Fruit fly (Drosophila melanogaster) whole organism, prepupa: ENCODE measurements around the gene Ca-beta.

Experiments used
- Blimp-1 ChIP-seq: fragments of 200-800 bp; sonication (Bioruptor generic); optimal IDR thresholded peaks from 3 replicates; lab custom pipeline; 2017; ENCODE audit warnings: missing biosample characterization, missing genetic modification characterization, mild to moderate bottlenecking, moderate library complexity, missing genetic modification reagents
- CG10631 ChIP-seq: fragments of 200-800 bp; sonication (Bioruptor generic); optimal IDR thresholded peaks from 2 replicates; lab custom pipeline; 2016; ENCODE audit warnings: missing biosample characterization, missing genetic modification characterization
- CG11294 ChIP-seq: fragments of 200-800 bp; sonication (Bioruptor generic); IDR thresholded peaks from 2 replicates; pipeline ENCODE4 v1.3.6; 2022; ENCODE audit warnings: missing biosample characterization, missing genetic modification characterization
- CG11762 ChIP-seq: fragments of 200-800 bp; sonication (Bioruptor generic); optimal IDR thresholded peaks from 3 replicates; lab custom pipeline; 2016; ENCODE audit warnings: missing biosample characterization, missing genetic modification characterization; ENCODE audit not compliant: insufficient read depth
- CG11902 ChIP-seq: fragments of 200-800 bp; sonication (Bioruptor generic); optimal IDR thresholded peaks from 3 replicates; lab custom pipeline; 2016; ENCODE audit warnings: missing biosample characterization, missing genetic modification characterization
- CG15336 ChIP-seq: fragments of 200-800 bp; sonication (Bioruptor generic); IDR thresholded peaks from 2 replicates; pipeline ENCODE4 v1.3.6; 2022; ENCODE audit warnings: missing biosample characterization, missing genetic modification characterization
- CG1621 ChIP-seq: fragments of 200-800 bp; sonication (Bioruptor generic); optimal IDR thresholded peaks from 3 replicates; lab custom pipeline; 2018; ENCODE audit warnings: missing biosample characterization, mild to moderate bottlenecking, missing genetic modification characterization
- CG16779 ChIP-seq: fragments of 200-800 bp; sonication (Bioruptor generic); optimal IDR thresholded peaks from 3 replicates; lab custom pipeline; 2017; ENCODE audit warnings: missing biosample characterization, mild to moderate bottlenecking, missing genetic modification characterization
- CG31627 ChIP-seq: fragments of 200-800 bp; sonication (Bioruptor generic); optimal IDR thresholded peaks from 3 replicates; lab custom pipeline; 2016; ENCODE audit warnings: missing biosample characterization, missing genetic modification characterization
- CG32006 ChIP-seq: fragments of 200-800 bp; sonication (Bioruptor generic); optimal IDR thresholded peaks from 3 replicates; lab custom pipeline; 2017; ENCODE audit warnings: missing biosample characterization, mild to moderate bottlenecking, missing genetic modification characterization
- CG34406 ChIP-seq: fragments of 200-800 bp; sonication (Bioruptor generic); optimal IDR thresholded peaks from 3 replicates; lab custom pipeline; 2016; ENCODE audit warnings: missing biosample characterization, missing genetic modification characterization
- CG3919 ChIP-seq: fragments of 200-800 bp; sonication (Bioruptor generic); optimal IDR thresholded peaks from 3 replicates; lab custom pipeline; 2016; ENCODE audit warnings: missing biosample characterization, missing genetic modification characterization
- CG4318 ChIP-seq: fragments of 200-800 bp; sonication (Bioruptor generic); optimal IDR thresholded peaks from 3 replicates; lab custom pipeline; 2017; ENCODE audit warnings: missing biosample characterization, mild to moderate bottlenecking, missing genetic modification characterization
- CG6163 ChIP-seq: fragments of 200-800 bp; sonication (Bioruptor generic); IDR thresholded peaks from 3 replicates; pipeline ENCODE4 v1.3.6; 2022; ENCODE audit warnings: missing biosample characterization, missing genetic modification characterization
- CG6276 ChIP-seq: fragments of 200-800 bp; sonication (Bioruptor generic); optimal IDR thresholded peaks from 2 replicates; lab custom pipeline; 2017; ENCODE audit warnings: missing biosample characterization, mild to moderate bottlenecking, missing genetic modification characterization
- CG6792 ChIP-seq: fragments of 200-800 bp; sonication (Bioruptor generic); optimal IDR thresholded peaks from 3 replicates; lab custom pipeline; 2016; ENCODE audit warnings: missing biosample characterization, missing genetic modification characterization
- CG6808 ChIP-seq: fragments of 200-800 bp; sonication (Bioruptor generic); optimal IDR thresholded peaks from 3 replicates; lab custom pipeline; 2017; ENCODE audit warnings: missing biosample characterization, missing genetic modification characterization, mild to moderate bottlenecking, moderate library complexity, missing genetic modification reagents
- CG6854 ChIP-seq: fragments of 200-800 bp; sonication (Bioruptor generic); optimal IDR thresholded peaks from 2 replicates; lab custom pipeline; 2017; ENCODE audit warnings: missing biosample characterization, mild to moderate bottlenecking, missing genetic modification characterization
- CG7368 ChIP-seq: fragments of 200-800 bp; sonication (Bioruptor generic); optimal IDR thresholded peaks from 3 replicates; lab custom pipeline; 2016; ENCODE audit warnings: missing biosample characterization, missing genetic modification characterization
- CG8119 ChIP-seq: fragments of 200-800 bp; sonication (Bioruptor generic); IDR thresholded peaks from 3 replicates; pipeline ENCODE4 v1.3.6; 2022; ENCODE audit warnings: missing biosample characterization, missing genetic modification characterization
- CG8319 ChIP-seq: fragments of 200-800 bp; sonication (Bioruptor generic); optimal IDR thresholded peaks from 3 replicates; lab custom pipeline; 2016; ENCODE audit warnings: missing biosample characterization, missing genetic modification characterization
- CG8632 ChIP-seq: fragments of 200-800 bp; sonication (Bioruptor generic); optimal IDR thresholded peaks from 3 replicates; lab custom pipeline; 2016; ENCODE audit warnings: missing biosample characterization, missing genetic modification characterization
- CG9139 ChIP-seq: fragments of 200-800 bp; sonication (Bioruptor generic); optimal IDR thresholded peaks from 3 replicates; lab custom pipeline; 2017; ENCODE audit warnings: missing biosample characterization, mild to moderate bottlenecking, missing genetic modification characterization
- Eip78C ChIP-seq: fragments of 200-800 bp; sonication (Bioruptor generic); peaks from one replicate; lab custom pipeline; 2016; ENCODE audit warnings: missing biosample characterization, missing genetic modification characterization
- Eip93F ChIP-seq: fragments of 200-800 bp; sonication (Bioruptor generic); optimal IDR thresholded peaks from 2 replicates; lab custom pipeline; 2016; ENCODE audit warnings: missing biosample characterization, mild to moderate bottlenecking, missing genetic modification characterization
- Ets21C ChIP-seq: fragments of 200-800 bp; sonication (Bioruptor generic); optimal IDR thresholded peaks from 3 replicates; lab custom pipeline; 2016; ENCODE audit warnings: missing biosample characterization, missing genetic modification characterization
- Ets96B ChIP-seq: fragments of 200-800 bp; optimal IDR thresholded peaks from 2 replicates; lab custom pipeline; 2019; ENCODE audit warnings: missing biosample characterization, mild to moderate bottlenecking, missing genetic modification characterization, moderate library complexity
- Gug ChIP-seq: fragments of 200-800 bp; sonication (Bioruptor generic); IDR thresholded peaks from 2 replicates; pipeline ENCODE4 v1.3.6; 2022; ENCODE audit warnings: missing biosample characterization, missing genetic modification characterization
- Hr38 ChIP-seq: sonication (Bioruptor generic); optimal IDR thresholded peaks from 2 replicates; lab custom pipeline; 2016; ENCODE audit warnings: missing biosample characterization, missing genetic modification characterization
- Hr39 ChIP-seq: fragments of 200-800 bp; sonication (Bioruptor generic); optimal IDR thresholded peaks from 2 replicates; lab custom pipeline; 2016; ENCODE audit warnings: missing biosample characterization, missing genetic modification characterization
- Hr4 ChIP-seq: fragments of 200-800 bp; sonication (Bioruptor generic); optimal IDR thresholded peaks from 3 replicates; lab custom pipeline; 2016; ENCODE audit warnings: missing biosample characterization, missing genetic modification characterization
- Lpt ChIP-seq: fragments of 200-800 bp; sonication (Bioruptor generic); optimal IDR thresholded peaks from 3 replicates; lab custom pipeline; 2016; ENCODE audit warnings: missing biosample characterization, missing genetic modification characterization
- Met ChIP-seq: fragments of 200-800 bp; sonication (Bioruptor generic); optimal IDR thresholded peaks from 3 replicates; lab custom pipeline; 2016; ENCODE audit warnings: missing biosample characterization, missing genetic modification characterization
- OdsH ChIP-seq: fragments of 200-800 bp; sonication (Bioruptor generic); optimal IDR thresholded peaks from 3 replicates; lab custom pipeline; 2016; ENCODE audit warnings: missing biosample characterization, missing genetic modification characterization
- Sox102F ChIP-seq: fragments of 200-800 bp; sonication (Bioruptor generic); optimal IDR thresholded peaks from 2 replicates; lab custom pipeline; 2016; ENCODE audit warnings: missing biosample characterization, mild to moderate bottlenecking, missing genetic modification characterization
- Sox15 ChIP-seq: fragments of 200-800 bp; sonication (Bioruptor generic); optimal IDR thresholded peaks from 3 replicates; lab custom pipeline; 2016; ENCODE audit warnings: missing biosample characterization, missing genetic modification characterization
- achi ChIP-seq: fragments of 200-800 bp; sonication (Bioruptor generic); optimal IDR thresholded peaks from 3 replicates; lab custom pipeline; 2016; ENCODE audit warnings: missing biosample characterization, missing genetic modification characterization
- acj6 ChIP-seq: fragments of 200-800 bp; sonication (Bioruptor generic); optimal IDR thresholded peaks from 3 replicates; lab custom pipeline; 2016; ENCODE audit warnings: missing biosample characterization, missing genetic modification characterization
- cyc ChIP-seq: fragments of 200-800 bp; sonication (Bioruptor generic); optimal IDR thresholded peaks from 3 replicates; lab custom pipeline; 2016; ENCODE audit warnings: missing biosample characterization, missing genetic modification characterization
- dac ChIP-seq: fragments of 200-800 bp; sonication (Bioruptor generic); optimal IDR thresholded peaks from 2 replicates; lab custom pipeline; 2017; ENCODE audit warnings: missing biosample characterization, mild to moderate bottlenecking, missing genetic modification characterization
- dsx ChIP-seq: fragments of 200-800 bp; optimal IDR thresholded peaks from 3 replicates; lab custom pipeline; 2019; ENCODE audit warnings: missing biosample characterization, mild to moderate bottlenecking, missing genetic modification characterization, moderate library complexity; ENCODE audit not compliant: poor library complexity, severe bottlenecking
- eg ChIP-seq: fragments of 200-800 bp; sonication (Bioruptor generic); IDR thresholded peaks from 3 replicates; pipeline ENCODE4 v1.3.6; 2022; ENCODE audit warnings: missing biosample characterization, missing genetic modification characterization
- esn ChIP-seq: fragments of 200-800 bp; sonication (Bioruptor generic); optimal IDR thresholded peaks from 2 replicates; lab custom pipeline; 2016; ENCODE audit warnings: missing biosample characterization, mild to moderate bottlenecking, missing genetic modification characterization, moderate library complexity
- fd59A ChIP-seq: fragments of 200-800 bp; sonication (Bioruptor generic); optimal IDR thresholded peaks from 2 replicates; lab custom pipeline; 2017; ENCODE audit warnings: missing biosample characterization, mild to moderate bottlenecking, missing genetic modification characterization, missing genetic modification reagents
- fd85E ChIP-seq: fragments of 200-800 bp; sonication (Bioruptor generic); optimal IDR thresholded peaks from 3 replicates; lab custom pipeline; 2016; ENCODE audit warnings: missing biosample characterization, missing genetic modification characterization
- lz ChIP-seq: fragments of 200-800 bp; sonication (Bioruptor generic); optimal IDR thresholded peaks from 3 replicates; lab custom pipeline; 2016; ENCODE audit warnings: missing biosample characterization, missing genetic modification characterization
- net ChIP-seq: fragments of 200-800 bp; sonication (Bioruptor generic); optimal IDR thresholded peaks from 3 replicates; lab custom pipeline; 2016; ENCODE audit warnings: missing biosample characterization, missing genetic modification characterization
- pdm3 ChIP-seq: fragments of 200-800 bp; sonication (Bioruptor generic); optimal IDR thresholded peaks from 3 replicates; lab custom pipeline; 2016; ENCODE audit warnings: missing biosample characterization, missing genetic modification characterization
- spab ChIP-seq: fragments of 200-800 bp; sonication (Bioruptor generic); optimal IDR thresholded peaks from 2 replicates; lab custom pipeline; 2017; ENCODE audit warnings: missing biosample characterization, mild to moderate bottlenecking, missing genetic modification characterization, missing genetic modification reagents
- ss ChIP-seq, 2 experiments: fragments of 200-800 bp; sonication (Bioruptor generic); optimal IDR thresholded peaks; 2 replicates in 1 of 2; 3 replicates in 1 of 2; lab custom pipeline; 2017 to 2018; ENCODE audit warnings: mild to moderate bottlenecking in 2 of 2, missing biosample characterization in 2 of 2, missing genetic modification characterization in 2 of 2, moderate library complexity in 1 of 2
- svp ChIP-seq: fragments of 200-800 bp; sonication (Bioruptor generic); peaks from one replicate; lab custom pipeline; 2016; ENCODE audit warnings: missing biosample characterization, missing genetic modification characterization
- topi ChIP-seq: fragments of 200-800 bp; sonication (Bioruptor generic); optimal IDR thresholded peaks from 3 replicates; lab custom pipeline; 2016; ENCODE audit warnings: missing biosample characterization, missing genetic modification characterization
- vri ChIP-seq: fragments of 200-800 bp; sonication (Bioruptor generic); optimal IDR thresholded peaks from 3 replicates; lab custom pipeline; 2016; ENCODE audit warnings: missing biosample characterization, mild to moderate bottlenecking, missing genetic modification characterization

Gene Ca-beta

DNA sequence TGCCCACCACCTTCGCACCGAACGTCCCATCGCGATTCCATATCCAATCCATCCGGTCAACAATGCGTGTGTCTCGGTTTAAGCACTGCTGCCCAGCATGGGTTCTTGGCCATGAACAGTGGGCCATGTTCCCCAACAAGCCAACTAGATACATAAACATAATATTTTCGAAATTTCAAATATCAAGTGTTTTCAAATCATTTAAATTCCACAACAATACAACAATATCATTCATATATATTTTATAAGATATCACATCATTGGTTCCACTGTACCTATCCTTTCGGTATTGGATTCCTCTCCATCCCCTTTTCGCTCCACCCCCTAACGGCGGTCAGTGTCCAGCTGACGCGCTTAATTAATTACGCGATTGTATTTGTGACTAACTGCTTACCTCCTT is 18.7 kb upstream of the Ca-beta start:
- TF ChIP-seq CG6854 (GFP tag; lab: Kevin White, UChicago) (peak; percentile 48), cyc (GFP tag; lab: Kevin White, UChicago) (peak; percentile 69), Eip93F (GFP tag; lab: Kevin White, UChicago) (no peak), fd59A (peak; percentile 33), CG6808 (GFP tag; lab: Kevin White, UChicago) (peak; percentile 17), CG1621 (peak; percentile 30), Lpt (GFP tag; lab: Kevin White, UChicago) (peak; percentile 1), spab (GFP tag; lab: Kevin White, UChicago) (peak; percentile 37), CG32006 (peak; percentile 30), fd85E (GFP tag; lab: Kevin White, UChicago) (no peak), CG6792 (peak; percentile 73), Blimp-1 (peak; percentile 68), esn (GFP tag; lab: Kevin White, UChicago) (peak; percentile 86), CG8319 (GFP tag; lab: Kevin White, UChicago) (peak; percentile 3), pdm3 (GFP tag; lab: Kevin White, UChicago) (peak; percentile 65), CG6276 (no peak), Hr4 (GFP tag; lab: Kevin White, UChicago) (no peak), vri (GFP tag; lab: Kevin White, UChicago) (peak; percentile 64), acj6 (peak; percentile 63), CG6163 (GFP tag; lab: Robert Waterston, UW) (peak; percentile 74), CG11902 (GFP tag; lab: Kevin White, UChicago) (peak; percentile 44), Eip78C (peak; percentile 88), Met (GFP tag; lab: Kevin White, UChicago) (peak; percentile 85), CG15336 (GFP tag; lab: Robert Waterston, UW) (peak; percentile 26; the same call in 1 of the 2 replicates), Ets21C (GFP tag; lab: Kevin White, UChicago) (peak; percentile 70), CG8119 (GFP tag; lab: Robert Waterston, UW) (no peak), CG9139 (GFP tag; lab: Kevin White, UChicago) (peak; percentile 6), CG10631 (GFP tag; lab: Kevin White, UChicago) (peak; percentile 64), svp (GFP tag; lab: Kevin White, UChicago) (peak; percentile 92), CG34406 (GFP tag; lab: Kevin White, UChicago) (peak; percentile 70), topi (GFP tag; lab: Kevin White, UChicago) (peak; percentile 80), CG3919 (peak; percentile 60), CG11294 (GFP tag; lab: Robert Waterston, UW) (no peak), Hr39 (GFP tag; lab: Kevin White, UChicago) (peak; percentile 79), CG16779 (no peak), net (GFP tag; lab: Kevin White, UChicago) (peak; percentile 5), eg (peak; percentile 34; the same call in 1 of the 3 replicates), CG31627 (GFP tag; lab: Kevin White, UChicago) (peak; percentile 84), CG8632 (peak; percentile 56), dac (no peak), Hr38 (GFP tag; lab: Kevin White, UChicago) (no peak), Sox15 (peak; percentile 54), Sox102F (GFP tag; lab: Kevin White, UChicago) (peak; percentile 87), ss (GFP tag; optimal IDR thresholded peaks at IDR 0.05; lab: Kevin White, UChicago) (peak; percentile 14 to 22), Gug (no peak), CG4318 (GFP tag; lab: Kevin White, UChicago) (no peak), lz (GFP tag; lab: Kevin White, UChicago) (peak; percentile 83), dsx (peak; percentile 6), CG7368 (no peak), OdsH (GFP tag; lab: Kevin White, UChicago) (peak; percentile 54), Ets96B (tag; lab: Kevin White, UChicago) (peak; percentile 50), CG11762 (GFP tag; lab: Kevin White, UChicago) (no peak), achi (GFP tag; lab: Kevin White, UChicago) (peak; percentile 65)
